Worm (Caenorhabditis elegans): ENCODE measurements around the gene Y50E8A.1.

DNA sequence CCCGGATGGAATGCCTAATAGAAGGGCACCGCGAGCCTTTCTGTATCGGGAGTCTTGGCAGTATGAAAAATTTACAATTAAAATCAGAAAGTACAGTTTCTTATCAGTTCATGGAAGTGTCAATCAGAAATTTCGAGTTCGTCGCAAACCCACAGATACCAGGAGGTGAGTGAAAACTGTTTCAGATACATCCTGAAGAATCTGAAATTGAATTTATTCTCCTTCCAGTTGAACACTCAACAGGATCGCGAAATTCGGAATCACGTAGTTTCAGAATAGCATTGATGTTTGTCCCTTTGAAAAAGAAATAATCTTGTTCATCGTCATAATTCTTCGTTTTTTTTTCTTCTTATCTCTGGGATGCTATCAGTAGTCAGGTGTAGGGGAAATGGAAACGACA lies 10.6 kb upstream of the Y50E8A.1 start, which contains the start of gene fbxa-147:
- TF ChIP-seq ceh-18 (tag; optimal IDR thresholded peaks at IDR 0.05) (no peak), sox-4 (tag; optimal IDR thresholded peaks at IDR 0.05) (no peak), fax-1 (tag; optimal IDR thresholded peaks at IDR 0.05) (no peak), ets-4 (tag; optimal IDR thresholded peaks at IDR 0.05) (no peak)
